Worm (Caenorhabditis elegans): Measurements from ENCODE around the gene clic-1.

- TF ChIP-seq ama-1 (optimal IDR thresholded peaks at IDR 0.05) (no peak), ama-1 (GFP tag; optimal IDR thresholded peaks at IDR 0.05) (no peak), F10E7.11 (tag; optimal IDR thresholded peaks at IDR 0.05) (no peak), snpc-4 (GFP tag; optimal IDR thresholded peaks at IDR 0.05) (no peak), snpc-4 (tag; optimal IDR thresholded peaks at IDR 0.05) (no peak), bed-2 (GFP tag; IDR thresholded peaks at IDR 0.05) (no peak), F37B4.10 (GFP tag; IDR thresholded peaks at IDR 0.05) (no peak), dpl-1 (GFP tag; optimal IDR thresholded peaks at IDR 0.05) (no peak), efl-1 (GFP tag; optimal IDR thresholded peaks at IDR 0.05) (no peak), hmg-1.2 (GFP tag; IDR thresholded peaks at IDR 0.05) (no peak), rcor-1 (GFP tag; IDR thresholded peaks at IDR 0.05) (no peak), die-1 (tag; optimal IDR thresholded peaks at IDR 0.05) (no peak), nfyb-1 (GFP tag; IDR thresholded peaks at IDR 0.05) (no peak)
Observed at ce11 chrV:7775226-7775625, 40.5 kb upstream of the clic-1 start.
